Fruit fly (Drosophila melanogaster) whole organism, wandering third instar larva: Measurements from ENCODE around the gene CG1575.

Experiments used
- Abd-B ChIP-seq: fragments of >200 bp; optimal IDR thresholded peaks from 2 replicates; lab custom pipeline; 2017; ENCODE audit warnings: missing biosample characterization, missing genetic modification characterization
- CG32264 ChIP-seq: fragments of 200-800 bp; sonication (Bioruptor generic); optimal IDR thresholded peaks from 2 replicates; lab custom pipeline; 2016; ENCODE audit warnings: missing biosample characterization, missing genetic modification characterization
- CG9705 ChIP-seq: fragments of 200-800 bp; sonication (Bioruptor generic); optimal IDR thresholded peaks from 2 replicates; lab custom pipeline; 2018; ENCODE audit warnings: missing biosample characterization, mild to moderate bottlenecking, missing genetic modification characterization
- CrebA ChIP-seq: fragments of 200-800 bp; sonication (Bioruptor generic); optimal IDR thresholded peaks from 2 replicates; lab custom pipeline; 2016; ENCODE audit warnings: missing biosample characterization, mild to moderate bottlenecking, missing genetic modification characterization, borderline replicate concordance
- Dfd ChIP-seq: fragments of >200 bp; optimal IDR thresholded peaks from 2 replicates; lab custom pipeline; 2017; ENCODE audit warnings: missing biosample characterization, missing genetic modification characterization
- Dif ChIP-seq: fragments of 200-275, 200-300 bp; sonication (Bioruptor generic); optimal IDR thresholded peaks from 2 replicates; lab custom pipeline; 2018; ENCODE audit warnings: missing biosample characterization, missing genetic modification characterization; ENCODE audit not compliant: partially characterized antibody
- GATAd ChIP-seq: sonication (Bioruptor generic); optimal IDR thresholded peaks from 2 replicates; lab custom pipeline; 2016; ENCODE audit warnings: missing biosample characterization, missing genetic modification characterization
- HLH106 ChIP-seq: fragments of 200-800 bp; optimal IDR thresholded peaks from 3 replicates; lab custom pipeline; 2019; ENCODE audit warnings: missing biosample characterization, mild to moderate bottlenecking, missing genetic modification characterization, moderate library complexity
- Hnf4 ChIP-seq: fragments of 200-800 bp; sonication (Bioruptor generic); optimal IDR thresholded peaks from 2 replicates; lab custom pipeline; 2016; ENCODE audit warnings: missing biosample characterization, mild to moderate bottlenecking, missing genetic modification characterization
- Hr78 ChIP-seq: fragments of >200 bp; optimal IDR thresholded peaks from 2 replicates; lab custom pipeline; 2017; ENCODE audit warnings: missing biosample characterization, missing genetic modification characterization
- Hr83 ChIP-seq: fragments of 200-300 bp; sonication (Bioruptor generic); optimal IDR thresholded peaks from 2 replicates; lab custom pipeline; 2016; ENCODE audit warnings: missing biosample characterization, mild to moderate bottlenecking, missing genetic modification characterization, moderate library complexity; ENCODE audit not compliant: poor library complexity, severe bottlenecking
- Jra ChIP-seq: sonication (Bioruptor generic); optimal IDR thresholded peaks from 2 replicates; lab custom pipeline; 2016; ENCODE audit warnings: missing biosample characterization, missing genetic modification characterization
- Mio ChIP-seq: sonication (Bioruptor generic); optimal IDR thresholded peaks from 2 replicates; lab custom pipeline; 2016; ENCODE audit warnings: missing biosample characterization, missing genetic modification characterization
- Myc ChIP-seq: fragments of >200 bp; optimal IDR thresholded peaks from 2 replicates; lab custom pipeline; 2017
- N ChIP-seq: fragments of >200 bp; optimal IDR thresholded peaks from 2 replicates; lab custom pipeline; 2018; ENCODE audit warnings: missing biosample characterization, missing external identifiers, missing genetic modification characterization
- OdsH ChIP-seq: fragments of 200-800 bp; sonication (Bioruptor generic); optimal IDR thresholded peaks from 2 replicates; lab custom pipeline; 2016; ENCODE audit warnings: missing biosample characterization, mild to moderate bottlenecking, missing genetic modification characterization
- Rel ChIP-seq, 2 experiments: fragments of 200-800 bp; sonication (Bioruptor generic) in 1 of 2; optimal IDR thresholded peaks; 2 replicates in 1 of 2; 3 replicates in 1 of 2; lab custom pipeline; 2016 to 2019; ENCODE audit warnings: mild to moderate bottlenecking in 2 of 2, missing biosample characterization in 2 of 2, missing genetic modification characterization in 2 of 2, moderate library complexity in 1 of 2
- Sp1 ChIP-seq: fragments of 200-800 bp; sonication (Bioruptor generic); optimal IDR thresholded peaks from 3 replicates; lab custom pipeline; 2019; ENCODE audit warnings: missing biosample characterization, mild to moderate bottlenecking, missing genetic modification characterization, moderate library complexity
- Vsx2 ChIP-seq: fragments of 200-300, 225-300 bp; sonication (Bioruptor generic); optimal IDR thresholded peaks from 2 replicates; lab custom pipeline; 2018; ENCODE audit warnings: missing biosample characterization, missing genetic modification characterization; ENCODE audit not compliant: partially characterized antibody
- br ChIP-seq: fragments of 200-800 bp; sonication (Bioruptor generic); optimal IDR thresholded peaks from 2 replicates; lab custom pipeline; 2016; ENCODE audit warnings: missing biosample characterization, missing genetic modification characterization
- brk ChIP-seq: fragments of 200-800 bp; sonication (Bioruptor generic); optimal IDR thresholded peaks from 2 replicates; lab custom pipeline; 2016; ENCODE audit warnings: missing biosample characterization, mild to moderate bottlenecking, missing genetic modification characterization
- dl ChIP-seq, 2 experiments: fragments of 175-275, 200-275 bp in 1 of 2; fragments of 200-275 bp in 1 of 2; sonication (Bioruptor generic); optimal IDR thresholded peaks; lab custom pipeline; 2018; ENCODE audit warnings: mild to moderate bottlenecking in 2 of 2, missing biosample characterization in 2 of 2, missing genetic modification characterization in 2 of 2, moderate library complexity in 2 of 2; ENCODE audit not compliant: partially characterized antibody in 2 of 2, insufficient read depth in 1 of 2
- dmrt93B ChIP-seq: fragments of 200-800 bp; sonication (Bioruptor generic); optimal IDR thresholded peaks from 2 replicates; lab custom pipeline; 2018; ENCODE audit warnings: missing biosample characterization, mild to moderate bottlenecking, missing genetic modification characterization
- dsf ChIP-seq: sonication (Bioruptor generic); optimal IDR thresholded peaks from 2 replicates; lab custom pipeline; 2016; ENCODE audit warnings: missing biosample characterization, missing genetic modification characterization, borderline replicate concordance
- ey ChIP-seq: fragments of 200-800 bp; sonication (Bioruptor generic); optimal IDR thresholded peaks from 2 replicates; lab custom pipeline; 2016; ENCODE audit warnings: missing biosample characterization, missing genetic modification characterization
- foxo ChIP-seq, 2 experiments: fragments of 200-800 bp; sonication (Bioruptor generic); optimal IDR thresholded peaks; 2 replicates in 1 of 2; 3 replicates in 1 of 2; lab custom pipeline; 2016 to 2017; ENCODE audit warnings: missing biosample characterization in 2 of 2, missing genetic modification characterization in 2 of 2
- fru ChIP-seq: fragments of 200-800 bp; sonication (Bioruptor generic); optimal IDR thresholded peaks from 3 replicates; lab custom pipeline; 2016; ENCODE audit warnings: missing biosample characterization, mild to moderate bottlenecking, missing genetic modification characterization
- h ChIP-seq: fragments of 200-800 bp; sonication (Bioruptor generic); optimal IDR thresholded peaks from 3 replicates; lab custom pipeline; 2016; ENCODE audit warnings: missing biosample characterization, mild to moderate bottlenecking, missing genetic modification characterization
- jim ChIP-seq: fragments of 175-275, 200-325 bp; sonication (Bioruptor generic); optimal IDR thresholded peaks from 2 replicates; lab custom pipeline; 2016; ENCODE audit warnings: missing biosample characterization, mild to moderate bottlenecking, missing genetic modification characterization
- lola ChIP-seq: fragments of >200 bp; optimal IDR thresholded peaks from 2 replicates; lab custom pipeline; 2017; ENCODE audit warnings: missing biosample characterization, missing genetic modification characterization
- pan ChIP-seq: fragments of >200 bp; optimal IDR thresholded peaks from 2 replicates; lab custom pipeline; 2017
- psq ChIP-seq: fragments of 200-800 bp; sonication (Bioruptor generic); optimal IDR thresholded peaks from 3 replicates; lab custom pipeline; 2017; ENCODE audit warnings: missing biosample characterization, mild to moderate bottlenecking, missing genetic modification characterization, moderate library complexity
- rgr ChIP-seq: fragments of 200-800 bp; sonication (Bioruptor generic); optimal IDR thresholded peaks from 3 replicates; lab custom pipeline; 2016; ENCODE audit warnings: missing biosample characterization, mild to moderate bottlenecking, missing genetic modification characterization
- sage ChIP-seq: fragments of 200-800 bp; sonication (Bioruptor generic); optimal IDR thresholded peaks from 2 replicates; lab custom pipeline; 2016; ENCODE audit warnings: missing biosample characterization, mild to moderate bottlenecking, missing genetic modification characterization
- sv ChIP-seq: fragments of 200-800 bp; sonication (Bioruptor generic); optimal IDR thresholded peaks from 3 replicates; lab custom pipeline; 2016; ENCODE audit warnings: missing biosample characterization, missing genetic modification characterization
- tai ChIP-seq: sonication (Bioruptor generic); optimal IDR thresholded peaks from 2 replicates; lab custom pipeline; 2016; ENCODE audit warnings: missing biosample characterization, missing genetic modification characterization
- usp ChIP-seq: fragments of >200 bp; optimal IDR thresholded peaks from 2 replicates; lab custom pipeline; 2017; ENCODE audit warnings: missing biosample characterization, missing genetic modification characterization
- woc ChIP-seq: sonication (Bioruptor generic); optimal IDR thresholded peaks from 2 replicates; lab custom pipeline; 2016; ENCODE audit warnings: missing biosample characterization, mild to moderate bottlenecking, missing genetic modification characterization

The CG1575 gene

dm6 chrX:8147649-8148048 lies 30.8 kb downstream of the CG1575 start, which contains the start of gene CG15336:
Gene CG15336, plus strand, starts transcription at chrX:8147949.
- TF ChIP-seq dmrt93B (no peak), OdsH (GFP tag; lab: Kevin White, UChicago) (no peak), CrebA (no peak)

- TF ChIP-seq Mio (GFP tag; lab: Kevin White, UChicago) (no peak), Myc (lab: Kevin White, UChicago) (peak; percentile 4), dl (GFP tag; optimal IDR thresholded peaks at IDR 0.05; lab: Kevin White, UChicago; ENCODE audit: insufficient read depth in 1 of 2, partially characterized antibody in 2 of 2) (no peak), usp (GFP tag; lab: Kevin White, UChicago) (no peak)
Observed at dm6 chrX:8148556-8148955, 31.7 kb downstream of the CG1575 start, which contains the start of gene CG10959. Gene CG10959, plus strand, starts transcription at chrX:8148783.

- TF ChIP-seq CG9705 (no peak), Hnf4 (GFP tag; lab: Kevin White, UChicago) (no peak), foxo (GFP tag; optimal IDR thresholded peaks at IDR 0.05; lab: Kevin White, UChicago) (no peak), N (GFP tag; lab: Kevin White, UChicago) (no peak), CG32264 (GFP tag; lab: Kevin White, UChicago) (no peak), jim (no peak)
Observed at dm6 chrX:8152077-8152476, 35.3 kb downstream of the CG1575 start, which contains the start of gene Gbeta5. Gene Gbeta5, minus strand, starts transcription at chrX:8152275.

DNA sequence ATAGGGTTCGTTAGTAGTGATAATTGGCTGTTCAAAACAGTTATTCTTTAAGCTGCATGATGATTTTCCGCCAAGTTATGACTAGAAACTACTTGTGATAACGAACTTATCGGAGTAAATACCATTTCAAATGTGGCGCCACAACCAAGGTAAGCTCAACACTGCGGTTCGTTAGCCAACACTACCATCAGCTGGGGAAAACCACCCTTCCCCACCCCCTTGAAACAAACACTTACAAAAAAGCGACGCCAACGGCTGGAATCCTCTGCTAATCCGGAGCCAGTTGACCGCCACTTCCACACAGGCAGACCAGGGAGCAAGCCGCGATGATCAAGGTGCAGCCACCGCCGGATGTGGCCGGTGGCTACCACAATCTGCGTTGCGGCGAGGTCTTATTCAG lies 35.9 kb downstream of the CG1575 start, which contains the start of gene CG18262:
Gene CG18262 (plus strand): TSS at position 231 of the 400 bp plus-strand sequence.
- TF ChIP-seq Rel (GFP tag; optimal IDR thresholded peaks at IDR 0.05; lab: Kevin White, UChicago) = no peak
- peak; percentile 72 for TF ChIP-seq Rel (tag; optimal IDR thresholded peaks at IDR 0.05; lab: Kevin White, UChicago)
- no peak for TF ChIP-seq Vsx2 (GFP tag; lab: Kevin White, UChicago)
- TF ChIP-seq GATAd (GFP tag; lab: Kevin White, UChicago) = peak; percentile 5

dm6 chrX:8157294-8157693 lies 40.5 kb downstream of the CG1575 start, which contains the start of the genes Traf6 and GIIIspla2:
Gene Traf6, minus strand, starts transcription at chrX:8157386.
Gene GIIIspla2, plus strand, starts transcription at chrX:8157628.
- TF ChIP-seq GATAd (GFP tag; lab: Kevin White, UChicago) (peak; percentile 11), sage (no peak), Sp1 (GFP tag; lab: Kevin White, UChicago) (peak; percentile 79), dsf (GFP tag; lab: Kevin White, UChicago) (no peak), usp (GFP tag; lab: Kevin White, UChicago) (no peak), CG9705 (peak; percentile 81), dl (GFP tag; optimal IDR thresholded peaks at IDR 0.05; lab: Kevin White, UChicago; ENCODE audit: insufficient read depth in 1 of 2, partially characterized antibody in 2 of 2) (no peak), woc (GFP tag; lab: Kevin White, UChicago) (peak; percentile 62), lola (GFP tag; lab: Kevin White, UChicago) (no peak), Hnf4 (GFP tag; lab: Kevin White, UChicago) (no peak), tai (GFP tag; lab: Kevin White, UChicago) (no peak), N (GFP tag; lab: Kevin White, UChicago) (no peak), CrebA (no peak), OdsH (GFP tag; lab: Kevin White, UChicago) (peak; percentile 60), Abd-B (GFP tag; lab: Kevin White, UChicago) (no peak), HLH106 (peak; percentile 86), Dfd (GFP tag; lab: Kevin White, UChicago) (no peak), pan (lab: Kevin White, UChicago) (no peak), brk (no peak), sv (GFP tag; lab: Kevin White, UChicago) (peak; percentile 54), fru (GFP tag; lab: Kevin White, UChicago) (peak; percentile 80), Rel (GFP tag; optimal IDR thresholded peaks at IDR 0.05; lab: Kevin White, UChicago) (no peak), Rel (tag; optimal IDR thresholded peaks at IDR 0.05; lab: Kevin White, UChicago) (peak; percentile 59), Hr83 (peak; percentile 27), Hr78 (GFP tag; lab: Kevin White, UChicago) (no peak), Mio (GFP tag; lab: Kevin White, UChicago) (no peak), Jra (peak; percentile 65), jim (no peak), Vsx2 (GFP tag; lab: Kevin White, UChicago) (no peak), h (GFP tag; lab: Kevin White, UChicago) (peak; percentile 75), foxo (GFP tag; optimal IDR thresholded peaks at IDR 0.05; lab: Kevin White, UChicago) (peak in 1 of 2 experiments; percentile 74), br (GFP tag; lab: Kevin White, UChicago) (peak; percentile 0), Dif (GFP tag; lab: Kevin White, UChicago) (no peak), CG32264 (GFP tag; lab: Kevin White, UChicago) (peak; percentile 32), ey (GFP tag; lab: Kevin White, UChicago) (peak; percentile 64), psq (GFP tag; lab: Kevin White, UChicago) (peak; percentile 59), Myc (lab: Kevin White, UChicago) (peak; percentile 67), dmrt93B (no peak), rgr (GFP tag; lab: Kevin White, UChicago) (peak; percentile 84)
- TF ChIP-seq, all 38 proteins: peak for 19
